Worm (Caenorhabditis elegans) whole organism, L4 larva: ENCODE measurements around the gene sra-10.
A peak's percentile ranks its signal among the peaks of the same experiment; 100 is the strongest.
"Not testable (repeated sequence)": the region's sequence is repeated elsewhere in the genome, so short reads cannot be mapped to it uniquely, and the experiment has no call there.

Experiments used
- D1046.2 ChIP-seq: fragments of 200-800 bp; sonication (Bioruptor generic); IDR thresholded peaks from 2 replicates; pipeline ENCODE4 v1.3.6; 2022; ENCODE audit warnings: missing genetic modification characterization, missing compliant biosample characterization
- F10B5.3 ChIP-seq: sonication (generic microtip); optimal IDR thresholded peaks from 2 replicates; lab custom pipeline; 2016; ENCODE audit warnings: mild to moderate bottlenecking, missing genetic modification characterization, missing compliant biosample characterization
- T20F7.1 ChIP-seq: fragments of 200-800 bp; sonication (Bioruptor generic); optimal IDR thresholded peaks from 2 replicates; lab custom pipeline; 2018; ENCODE audit warnings: mild to moderate bottlenecking, missing genetic modification characterization, missing compliant biosample characterization
- T26A8.4 ChIP-seq: fragments of 200-800 bp; sonication (Bioruptor generic); IDR thresholded peaks from 2 replicates; pipeline ENCODE4 v1.3.6; 2022; ENCODE audit warnings: missing genetic modification characterization, missing compliant biosample characterization
- ZK546.5 ChIP-seq, 2 experiments: sonication (generic microtip); optimal IDR thresholded peaks; 2 replicates each; lab custom pipeline; 2017; ENCODE audit warnings: missing biosample characterization in 2 of 2, missing genetic modification characterization in 2 of 2
- aly-2 ChIP-seq: sonication (generic microtip); optimal IDR thresholded peaks from 2 replicates; lab custom pipeline; 2018; ENCODE audit warnings: missing biosample characterization, missing genetic modification characterization
- ama-1 ChIP-seq: fragments of 150-350 bp; optimal IDR thresholded peaks from 2 replicates; lab custom pipeline; 2014; ENCODE audit warnings: inconsistent platforms, mixed read lengths
- attf-4 ChIP-seq: sonication (generic microtip); optimal IDR thresholded peaks from 3 replicates; lab custom pipeline; 2017; ENCODE audit warnings: missing biosample characterization, missing genetic modification characterization
- ceh-28 ChIP-seq: fragments of 150-350 bp; optimal IDR thresholded peaks from 2 replicates; lab custom pipeline; 2014; ENCODE audit warnings: missing biosample characterization, missing genetic modification reagents, missing genetic modification characterization
- ceh-82 ChIP-seq: sonication (generic microtip); optimal IDR thresholded peaks from 2 replicates; lab custom pipeline; 2017; ENCODE audit warnings: missing biosample characterization, missing genetic modification characterization
- ctbp-1 ChIP-seq: fragments of 200-800 bp; sonication (Bioruptor generic); IDR thresholded peaks from 2 replicates; pipeline ENCODE4 v1.3.6; 2022; ENCODE audit warnings: missing genetic modification reagents, missing genetic modification characterization, missing compliant biosample characterization
- daf-12 ChIP-seq: fragments of 150-350 bp; optimal IDR thresholded peaks from 2 replicates; lab custom pipeline; 2014; ENCODE audit warnings: missing biosample characterization, missing genetic modification reagents, missing genetic modification characterization
- daf-19 ChIP-seq: fragments of 200-800 bp; sonication (Bioruptor generic); conservative IDR thresholded peaks from 2 replicates; pipeline ENCODE4 v1.3.6; 2022; ENCODE audit warnings: missing genetic modification characterization, missing compliant biosample characterization
- dve-1 ChIP-seq: sonication (generic microtip); optimal IDR thresholded peaks from 2 replicates; lab custom pipeline; 2017; ENCODE audit warnings: antibody characterized with exemption, mild to moderate bottlenecking, missing genetic modification characterization, missing compliant biosample characterization; ENCODE audit not compliant: insufficient read depth
- fos-1 ChIP-seq: fragments of 150-350 bp; optimal IDR thresholded peaks from 2 replicates; lab custom pipeline; 2014; ENCODE audit warnings: missing biosample characterization, missing genetic modification characterization
- hif-1 ChIP-seq, 2 experiments: sonication (generic microtip); optimal IDR thresholded peaks; 2 replicates each; lab custom pipeline; 2016 to 2017; ENCODE audit warnings: missing compliant biosample characterization in 2 of 2, missing genetic modification characterization in 2 of 2, missing genetic modification reagents in 2 of 2, missing genotype in 2 of 2, mild to moderate bottlenecking in 1 of 2
- lin-13 ChIP-seq: fragments of 150-350 bp; optimal IDR thresholded peaks from 2 replicates; lab custom pipeline; 2014; ENCODE audit warnings: missing biosample characterization, missing genetic modification reagents, missing genetic modification characterization
- lin-15B ChIP-seq: fragments of 150-350 bp; sonication (generic microtip); optimal IDR thresholded peaks from 3 replicates; lab custom pipeline; 2014; ENCODE audit warnings: missing biosample characterization, missing genetic modification characterization
- madf-5 ChIP-seq, 2 experiments: fragments of 200-800 bp; sonication (Bioruptor generic); IDR thresholded peaks; 2 replicates each; pipeline ENCODE4 v1.3.6; 2022; ENCODE audit warnings: missing compliant biosample characterization in 2 of 2, missing genetic modification characterization in 2 of 2
- mdt-29 ChIP-seq: fragments of 200-800 bp; sonication (Bioruptor generic); IDR thresholded peaks from 2 replicates; pipeline ENCODE4 v1.3.6; 2022; ENCODE audit warnings: missing genetic modification reagents, missing genetic modification characterization, missing compliant biosample characterization
- mep-1 ChIP-seq: fragments of 150-350 bp; sonication (generic microtip); optimal IDR thresholded peaks from 3 replicates; lab custom pipeline; 2014; ENCODE audit warnings: missing biosample characterization, missing genetic modification characterization
- nhr-102 ChIP-seq: sonication (generic microtip); optimal IDR thresholded peaks from 2 replicates; lab custom pipeline; 2016; ENCODE audit warnings: mild to moderate bottlenecking, missing genetic modification characterization, moderate library complexity, missing compliant biosample characterization
- nhr-11 ChIP-seq: fragments of 150-350 bp; optimal IDR thresholded peaks from 2 replicates; lab custom pipeline; 2014; ENCODE audit warnings: missing biosample characterization, missing genetic modification characterization
- nhr-41 ChIP-seq: fragments of 200-800 bp; sonication (Bioruptor generic); IDR thresholded peaks from 2 replicates; pipeline ENCODE4 v1.3.6; 2022; ENCODE audit warnings: missing genetic modification reagents, missing genetic modification characterization, missing compliant biosample characterization
- nhr-42 ChIP-seq: fragments of 200-800 bp; sonication (Bioruptor generic); IDR thresholded peaks from 2 replicates; pipeline ENCODE4 v1.3.6; 2022; ENCODE audit warnings: missing genetic modification characterization, missing compliant biosample characterization
- nhr-6 ChIP-seq: fragments of 150-350 bp; optimal IDR thresholded peaks from 2 replicates; lab custom pipeline; 2014; ENCODE audit warnings: missing biosample characterization, missing genetic modification characterization
- pha-4 ChIP-seq, 2 experiments: fragments of 150-350 bp in 1 of 2; fragments of 200-800 bp in 1 of 2; sonication (Bioruptor generic) in 1 of 2; IDR thresholded peaks in 1 of 2; optimal IDR thresholded peaks in 1 of 2; 2 replicates each; pipeline versions ENCODE4 v1.3.6 to Lab custom; 2014 to 2022; ENCODE audit warnings: missing genetic modification characterization in 2 of 2, missing genetic modification reagents in 2 of 2, missing biosample characterization in 1 of 2, missing compliant biosample characterization in 1 of 2
- pqm-1 ChIP-seq: sonication (generic microtip); optimal IDR thresholded peaks from 2 replicates; lab custom pipeline; 2017; ENCODE audit warnings: missing biosample characterization, missing genetic modification characterization
- sdz-12 ChIP-seq: fragments of 200-800 bp; sonication (Bioruptor generic); optimal IDR thresholded peaks from 2 replicates; lab custom pipeline; 2018; ENCODE audit warnings: mild to moderate bottlenecking, missing genetic modification characterization, missing compliant biosample characterization
- snpc-4 ChIP-seq: fragments of 150-350 bp; optimal IDR thresholded peaks from 2 replicates; lab custom pipeline; 2014; ENCODE audit warnings: missing biosample characterization, missing genetic modification characterization
- spr-1 ChIP-seq: sonication (generic microtip); optimal IDR thresholded peaks from 2 replicates; lab custom pipeline; 2016; ENCODE audit warnings: mild to moderate bottlenecking, missing genetic modification characterization, missing compliant biosample characterization
- spr-3 ChIP-seq: fragments of 200-800 bp; sonication (Bioruptor generic); optimal IDR thresholded peaks from 2 replicates; lab custom pipeline; 2018; ENCODE audit warnings: mild to moderate bottlenecking, missing genetic modification characterization, missing compliant biosample characterization
- unc-62 ChIP-seq, 3 experiments: fragments of 150-350 bp in 1 of 3; sonication (generic microtip); optimal IDR thresholded peaks in 2 of 3; peaks in 1 of 3; 1 replicate in 1 of 3; 2 replicates in 2 of 3; lab custom pipeline; 2014 to 2017; ENCODE audit warnings: missing biosample characterization in 3 of 3, missing genetic modification characterization in 3 of 3, missing genetic modification reagents in 3 of 3, missing genotype in 1 of 3
- ztf-11 ChIP-seq: fragments of 150-350 bp; optimal IDR thresholded peaks from 2 replicates; lab custom pipeline; 2014; ENCODE audit warnings: missing biosample characterization, missing genetic modification characterization

The sra-10 gene

DNA sequence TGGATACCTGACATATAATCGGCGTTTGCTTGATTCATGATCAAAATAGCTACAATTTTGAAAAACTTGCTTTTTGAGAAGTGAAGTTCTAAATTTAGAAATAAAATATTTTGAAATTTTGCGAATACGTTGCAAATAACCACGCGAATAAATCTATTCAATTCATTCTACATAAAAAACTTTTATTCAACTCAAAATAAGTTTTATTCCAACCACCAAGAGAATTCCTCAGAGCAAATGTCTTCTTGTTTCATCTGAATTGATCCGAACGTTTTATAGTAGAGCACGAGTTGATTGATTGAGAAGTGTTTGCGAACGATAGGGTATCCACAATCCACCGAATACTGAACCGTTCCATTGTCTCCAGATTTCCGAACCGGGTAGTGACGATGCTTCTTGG is 20.8 kb upstream of the sra-10 start, which contains the start of gene F44F4.9:
TSS of gene F44F4.9 (minus strand) at position 101 of the 400 bp plus-strand sequence.
- TF ChIP-seq fos-1 (tag; lab: Kevin White, UChicago), result no peak
- no peak for TF ChIP-seq madf-5 (GFP tag; IDR thresholded peaks at IDR 0.05; lab: Robert Waterston, UW)
- TF ChIP-seq pqm-1, result no peak
- no peak for TF ChIP-seq nhr-102 (tag; lab: Kevin White, UChicago)
- TF ChIP-seq, all 104 proteins: peak for 0

DNA sequence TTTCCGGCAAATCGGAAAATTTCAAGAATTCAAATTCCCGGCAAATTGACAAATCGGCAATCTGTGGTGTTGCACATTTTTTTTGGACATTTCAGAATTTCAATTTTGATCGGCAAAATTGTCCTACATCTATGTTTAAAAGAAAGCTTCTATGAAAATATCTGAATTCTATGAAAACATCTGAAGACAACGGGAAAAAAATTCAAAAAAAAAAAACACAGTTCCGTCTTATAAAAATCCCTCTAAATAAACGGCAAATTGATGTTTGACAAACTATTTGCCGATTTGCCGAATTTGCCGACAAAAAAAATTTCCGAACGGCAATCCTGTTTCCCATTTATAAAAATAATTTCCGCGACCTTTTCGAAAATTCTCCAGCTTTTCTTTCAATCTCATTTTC is 19.5 kb upstream of the sra-10 start, which contains the start of gene F44F4.15:
TSS of gene F44F4.15 (plus strand) at position 301 of the 400 bp plus-strand sequence.
- no peak for TF ChIP-seq spr-3
- no peak for TF ChIP-seq ztf-11 (tag; lab: Kevin White, UChicago)
- no peak for TF ChIP-seq attf-4 (tag; lab: Kevin White, UChicago)
- TF ChIP-seq dve-1, result no peak
- no peak for TF ChIP-seq nhr-41 (GFP tag; lab: Robert Waterston, UW)
- no peak for TF ChIP-seq lin-15B (tag; lab: Kevin White, UChicago)
- no peak for TF ChIP-seq ctbp-1 (GFP tag; lab: Robert Waterston, UW)
- TF ChIP-seq lin-13, result no peak
- TF ChIP-seq nhr-42 (GFP tag; lab: Robert Waterston, UW), result no peak
- TF ChIP-seq D1046.2 (GFP tag; lab: Robert Waterston, UW), result no peak
- no peak for TF ChIP-seq hif-1 (tag; optimal IDR thresholded peaks at IDR 0.05; lab: Kevin White, UChicago)
- TF ChIP-seq T20F7.1 (GFP tag; lab: Kevin White, UChicago), result no peak
- no peak for TF ChIP-seq mep-1 (tag; lab: Kevin White, UChicago)
- TF ChIP-seq pqm-1, result no peak
- no peak for TF ChIP-seq ama-1 (lab: Kevin White, UChicago)
- TF ChIP-seq daf-12, result no peak

DNA sequence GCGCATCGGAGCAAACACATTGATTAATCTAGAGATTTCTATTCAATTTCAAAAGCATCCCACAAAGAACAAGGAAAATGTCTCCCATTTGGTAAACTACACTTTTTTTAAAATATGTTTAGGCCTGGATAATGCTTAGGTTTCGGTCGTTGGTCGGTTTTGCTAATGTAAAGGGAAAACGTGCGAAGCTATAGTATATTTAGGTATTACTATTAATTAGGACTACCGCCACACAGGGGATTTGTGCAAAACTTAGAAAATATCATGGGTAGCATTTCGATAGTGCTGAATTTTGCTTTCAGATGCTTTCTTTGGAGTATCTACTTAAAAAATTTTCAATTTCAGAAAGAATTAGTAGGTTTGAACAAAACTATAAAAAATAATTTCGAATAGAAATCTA is 18.1 kb upstream of the sra-10 start:
- TF ChIP-seq attf-4 (tag; lab: Kevin White, UChicago) (no peak), ZK546.5 (tag; optimal IDR thresholded peaks at IDR 0.05; lab: Kevin White, UChicago) (no peak), unc-62 (GFP tag; optimal IDR thresholded peaks at IDR 0.05 in 1 of 2; lab: Kevin White, UChicago) (peak in 1 of 2 experiments; percentile 96), unc-62 (tag; optimal IDR thresholded peaks at IDR 0.05; lab: Kevin White, UChicago) (no peak)
- TF ChIP-seq, all 104 proteins: peak for 1

DNA sequence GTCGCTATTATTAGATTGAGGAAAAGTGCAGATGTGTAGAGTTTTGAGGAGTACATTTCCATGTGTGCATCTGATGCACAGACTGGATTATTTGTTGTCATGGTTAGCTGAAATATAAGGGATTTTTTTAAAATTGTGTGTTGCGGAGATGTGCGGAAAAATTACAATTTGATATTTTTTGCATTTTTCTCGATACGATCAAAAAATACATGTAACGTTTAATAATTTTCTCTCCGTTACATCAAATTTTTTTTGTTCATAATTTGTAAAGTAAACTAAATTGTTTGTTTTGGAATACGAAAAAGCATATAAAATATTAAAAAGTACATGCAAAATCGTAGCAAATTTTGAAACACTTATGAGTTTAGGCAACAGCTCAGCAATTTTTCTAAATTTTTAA is 15.3 kb upstream of the sra-10 start, which contains the start of gene sra-11:
TSS of gene sra-11 (minus strand) at position 101 of the 400 bp plus-strand sequence.
- no peak for TF ChIP-seq ctbp-1 (GFP tag; lab: Robert Waterston, UW)
- TF ChIP-seq nhr-11, result no peak
- TF ChIP-seq F10B5.3 (tag; lab: Kevin White, UChicago), result no peak

DNA sequence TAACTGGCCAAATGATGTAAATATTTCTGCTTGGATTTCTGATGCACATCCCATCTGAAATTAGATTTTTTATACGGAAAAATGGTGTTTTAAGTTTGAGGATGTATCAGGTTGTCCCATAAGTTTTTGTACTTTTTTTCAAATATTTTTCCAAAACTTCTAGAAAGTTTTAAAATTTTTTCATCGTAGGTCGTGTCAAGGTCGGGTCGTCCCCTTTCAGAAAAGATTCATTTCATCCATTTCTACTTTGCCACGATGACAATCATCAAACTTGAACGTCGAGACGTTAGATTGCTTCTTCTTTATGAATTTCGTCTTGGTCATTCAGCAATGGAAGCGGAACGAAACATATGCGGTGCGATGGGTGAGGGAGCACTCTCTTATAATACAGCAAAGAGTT is 9.5 kb upstream of the sra-10 start, which contains the start of gene sra-12:
TSS of gene sra-12 (minus strand) at position 101 of the 400 bp plus-strand sequence.
- TF ChIP-seq nhr-6 (tag; lab: Kevin White, UChicago); lin-15B (tag; lab: Kevin White, UChicago); daf-19: not testable (repeated sequence)

DNA sequence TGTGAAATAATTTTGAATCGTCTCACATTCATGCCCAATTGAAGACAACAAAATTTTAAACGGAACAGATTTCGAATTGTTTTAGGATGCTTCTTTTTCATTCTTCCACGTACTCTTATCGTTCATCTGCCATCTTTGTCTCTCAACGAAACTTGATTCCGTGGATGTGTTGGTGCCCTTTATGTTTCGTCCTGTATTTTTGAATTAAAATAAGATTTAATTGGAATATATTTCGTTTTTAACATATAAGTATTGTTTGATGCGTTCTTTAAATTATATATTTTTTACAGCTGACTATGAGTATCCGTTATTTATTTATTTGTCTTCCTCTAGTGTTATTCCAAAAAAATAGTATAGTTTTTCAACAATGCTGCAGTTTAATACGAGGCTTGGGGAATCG is 7.2 kb upstream of the sra-10 start, which contains the start of gene gly-1:
TSS of gene gly-1 (minus strand) at position 101 of the 400 bp plus-strand sequence.
- TF ChIP-seq aly-2 (tag; lab: Kevin White, UChicago) (no peak), nhr-6 (tag; lab: Kevin White, UChicago) (no peak), sdz-12 (no peak), T20F7.1 (GFP tag; lab: Kevin White, UChicago) (no peak), T26A8.4 (GFP tag; lab: Robert Waterston, UW) (no peak), spr-1 (no peak), mdt-29 (no peak), ceh-28 (no peak), snpc-4 (tag; lab: Kevin White, UChicago) (no peak), ceh-82 (tag; lab: Kevin White, UChicago) (no peak), pha-4 (GFP tag; IDR thresholded peaks at IDR 0.05; lab: Robert Waterston, UW) (no peak), pha-4 (tag; optimal IDR thresholded peaks at IDR 0.05; lab: Kevin White, UChicago) (no peak)
